Fruit fly (Drosophila melanogaster) whole organism, pupa: ENCODE measurements around the gene CG4462.

Source experiments
- CG10348 ChIP-seq: fragments of 200-800 bp; sonication (Bioruptor generic); IDR thresholded peaks from 2 replicates; pipeline ENCODE4 v1.3.6; 2022; ENCODE audit warnings: missing biosample characterization, missing genetic modification characterization
- CG13204 ChIP-seq: fragments of 200-800 bp; sonication (Bioruptor generic); optimal IDR thresholded peaks from 2 replicates; lab custom pipeline; 2018; ENCODE audit warnings: missing biosample characterization, mild to moderate bottlenecking, missing genetic modification characterization, moderate library complexity
- CG15710 ChIP-seq: fragments of 200-800 bp; sonication (Bioruptor generic); optimal IDR thresholded peaks from 2 replicates; lab custom pipeline; 2018; ENCODE audit warnings: missing biosample characterization, mild to moderate bottlenecking, missing genetic modification characterization, moderate library complexity
- EcR ChIP-seq: fragments of 200-800 bp; sonication (Bioruptor generic); optimal IDR thresholded peaks from 3 replicates; lab custom pipeline; 2019; ENCODE audit warnings: missing biosample characterization, missing genetic modification characterization, mild to moderate bottlenecking, moderate library complexity, missing genetic modification reagents
- Ets98B ChIP-seq: fragments of 200-800 bp; sonication (Bioruptor generic); IDR thresholded peaks from 2 replicates; pipeline ENCODE4 v1.3.6; 2022; ENCODE audit warnings: missing biosample characterization, missing genetic modification characterization
- Pif1A ChIP-seq: fragments of 200-800 bp; sonication (Bioruptor generic); optimal IDR thresholded peaks from 3 replicates; lab custom pipeline; 2016; ENCODE audit warnings: missing biosample characterization, missing genetic modification characterization
- Pif1B ChIP-seq: fragments of 200-800 bp; sonication (Bioruptor generic); optimal IDR thresholded peaks from 3 replicates; lab custom pipeline; 2016; ENCODE audit warnings: missing biosample characterization, missing genetic modification characterization
- fd96Ca ChIP-seq: fragments of 200-800 bp; sonication (Bioruptor generic); IDR thresholded peaks from 3 replicates; pipeline ENCODE4 v1.3.6; 2022; ENCODE audit warnings: missing biosample characterization, missing genetic modification characterization

DNA sequence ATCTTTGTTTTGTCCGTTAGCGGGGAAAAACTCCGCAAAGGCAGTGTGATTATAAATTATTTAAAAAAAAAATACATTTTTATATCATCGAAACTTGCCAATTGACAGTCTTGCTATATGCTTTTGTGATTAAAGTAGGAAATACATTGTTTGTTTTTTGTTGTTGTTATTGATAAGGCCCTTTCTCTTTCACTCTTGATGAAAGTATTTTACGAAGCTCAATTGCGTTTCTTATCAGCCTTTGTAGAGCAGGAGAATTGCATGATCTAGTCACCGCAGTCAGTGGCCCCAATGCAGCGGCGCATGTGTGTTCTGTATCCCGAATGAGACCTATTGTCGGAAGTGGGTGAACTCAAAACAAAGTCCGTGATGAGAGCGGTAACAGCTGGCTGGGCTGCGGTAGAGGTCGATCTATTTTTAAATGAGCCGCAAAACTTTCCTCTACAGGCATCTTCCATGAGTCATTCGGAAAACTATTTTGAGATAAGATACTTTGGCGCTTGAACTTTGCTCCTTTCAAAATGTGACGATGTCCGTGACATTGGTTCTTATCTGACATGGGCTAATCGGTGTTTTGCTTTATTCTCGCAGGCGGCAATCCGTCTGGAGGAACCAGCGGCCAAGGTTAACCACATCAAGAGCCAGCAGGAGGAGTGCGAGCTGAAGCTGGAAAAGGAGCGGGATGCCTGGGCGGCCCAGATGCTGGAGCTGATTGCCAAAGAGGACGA is 14.7 kb downstream of the CG4462 start:
- TF ChIP-seq Pif1B (GFP tag; lab: Kevin White, UChicago), result peak; percentile 40
- TF ChIP-seq fd96Ca (GFP tag; lab: Robert Waterston, UW), result no peak
- no peak for TF ChIP-seq CG10348 (GFP tag; lab: Robert Waterston, UW)
- TF ChIP-seq Ets98B (GFP tag; lab: Robert Waterston, UW), result no peak
- TF ChIP-seq Pif1A, result peak; percentile 45
- no peak for TF ChIP-seq CG13204 (GFP tag; lab: Kevin White, UChicago)
- peak; percentile 52 for TF ChIP-seq EcR (GFP tag; lab: Kevin White, UChicago)
- no peak for TF ChIP-seq CG15710 (tag; lab: Kevin White, UChicago)
